Fruit fly (Drosophila melanogaster) whole organism, wandering third instar larva: ENCODE data around the gene Bx.

ENCODE experiments used
- CG32264 ChIP-seq: fragments of 200-800 bp; sonication (Bioruptor generic); optimal IDR thresholded peaks from 2 replicates; lab custom pipeline; 2016; ENCODE audit warnings: missing biosample characterization, missing genetic modification characterization
- CG9705 ChIP-seq: fragments of 200-800 bp; sonication (Bioruptor generic); optimal IDR thresholded peaks from 2 replicates; lab custom pipeline; 2018; ENCODE audit warnings: missing biosample characterization, mild to moderate bottlenecking, missing genetic modification characterization
- CrebA ChIP-seq: fragments of 200-800 bp; sonication (Bioruptor generic); optimal IDR thresholded peaks from 2 replicates; lab custom pipeline; 2016; ENCODE audit warnings: missing biosample characterization, mild to moderate bottlenecking, missing genetic modification characterization, borderline replicate concordance
- Dif ChIP-seq: fragments of 200-275, 200-300 bp; sonication (Bioruptor generic); optimal IDR thresholded peaks from 2 replicates; lab custom pipeline; 2018; ENCODE audit warnings: missing biosample characterization, missing genetic modification characterization; ENCODE audit not compliant: partially characterized antibody
- GATAd ChIP-seq: sonication (Bioruptor generic); optimal IDR thresholded peaks from 2 replicates; lab custom pipeline; 2016; ENCODE audit warnings: missing biosample characterization, missing genetic modification characterization
- HLH106 ChIP-seq: fragments of 200-800 bp; optimal IDR thresholded peaks from 3 replicates; lab custom pipeline; 2019; ENCODE audit warnings: missing biosample characterization, mild to moderate bottlenecking, missing genetic modification characterization, moderate library complexity
- Hnf4 ChIP-seq: fragments of 200-800 bp; sonication (Bioruptor generic); optimal IDR thresholded peaks from 2 replicates; lab custom pipeline; 2016; ENCODE audit warnings: missing biosample characterization, mild to moderate bottlenecking, missing genetic modification characterization
- Hr78 ChIP-seq: fragments of >200 bp; optimal IDR thresholded peaks from 2 replicates; lab custom pipeline; 2017; ENCODE audit warnings: missing biosample characterization, missing genetic modification characterization
- Jra ChIP-seq: sonication (Bioruptor generic); optimal IDR thresholded peaks from 2 replicates; lab custom pipeline; 2016; ENCODE audit warnings: missing biosample characterization, missing genetic modification characterization
- Myc ChIP-seq: fragments of >200 bp; optimal IDR thresholded peaks from 2 replicates; lab custom pipeline; 2017
- N ChIP-seq: fragments of >200 bp; optimal IDR thresholded peaks from 2 replicates; lab custom pipeline; 2018; ENCODE audit warnings: missing biosample characterization, missing external identifiers, missing genetic modification characterization
- OdsH ChIP-seq: fragments of 200-800 bp; sonication (Bioruptor generic); optimal IDR thresholded peaks from 2 replicates; lab custom pipeline; 2016; ENCODE audit warnings: missing biosample characterization, mild to moderate bottlenecking, missing genetic modification characterization
- Rel ChIP-seq, 2 experiments: fragments of 200-800 bp; sonication (Bioruptor generic) in 1 of 2; optimal IDR thresholded peaks; 2 replicates in 1 of 2; 3 replicates in 1 of 2; lab custom pipeline; 2016 to 2019; ENCODE audit warnings: mild to moderate bottlenecking in 2 of 2, missing biosample characterization in 2 of 2, missing genetic modification characterization in 2 of 2, moderate library complexity in 1 of 2
- Sp1 ChIP-seq: fragments of 200-800 bp; sonication (Bioruptor generic); optimal IDR thresholded peaks from 3 replicates; lab custom pipeline; 2019; ENCODE audit warnings: missing biosample characterization, mild to moderate bottlenecking, missing genetic modification characterization, moderate library complexity
- Vsx2 ChIP-seq: fragments of 200-300, 225-300 bp; sonication (Bioruptor generic); optimal IDR thresholded peaks from 2 replicates; lab custom pipeline; 2018; ENCODE audit warnings: missing biosample characterization, missing genetic modification characterization; ENCODE audit not compliant: partially characterized antibody
- br ChIP-seq: fragments of 200-800 bp; sonication (Bioruptor generic); optimal IDR thresholded peaks from 2 replicates; lab custom pipeline; 2016; ENCODE audit warnings: missing biosample characterization, missing genetic modification characterization
- dl ChIP-seq, 2 experiments: fragments of 175-275, 200-275 bp in 1 of 2; fragments of 200-275 bp in 1 of 2; sonication (Bioruptor generic); optimal IDR thresholded peaks; lab custom pipeline; 2018; ENCODE audit warnings: mild to moderate bottlenecking in 2 of 2, missing biosample characterization in 2 of 2, missing genetic modification characterization in 2 of 2, moderate library complexity in 2 of 2; ENCODE audit not compliant: partially characterized antibody in 2 of 2, insufficient read depth in 1 of 2
- dmrt93B ChIP-seq: fragments of 200-800 bp; sonication (Bioruptor generic); optimal IDR thresholded peaks from 2 replicates; lab custom pipeline; 2018; ENCODE audit warnings: missing biosample characterization, mild to moderate bottlenecking, missing genetic modification characterization
- dsf ChIP-seq: sonication (Bioruptor generic); optimal IDR thresholded peaks from 2 replicates; lab custom pipeline; 2016; ENCODE audit warnings: missing biosample characterization, missing genetic modification characterization, borderline replicate concordance
- h ChIP-seq: fragments of 200-800 bp; sonication (Bioruptor generic); optimal IDR thresholded peaks from 3 replicates; lab custom pipeline; 2016; ENCODE audit warnings: missing biosample characterization, mild to moderate bottlenecking, missing genetic modification characterization
- jim ChIP-seq: fragments of 175-275, 200-325 bp; sonication (Bioruptor generic); optimal IDR thresholded peaks from 2 replicates; lab custom pipeline; 2016; ENCODE audit warnings: missing biosample characterization, mild to moderate bottlenecking, missing genetic modification characterization
- psq ChIP-seq: fragments of 200-800 bp; sonication (Bioruptor generic); optimal IDR thresholded peaks from 3 replicates; lab custom pipeline; 2017; ENCODE audit warnings: missing biosample characterization, mild to moderate bottlenecking, missing genetic modification characterization, moderate library complexity
- sage ChIP-seq: fragments of 200-800 bp; sonication (Bioruptor generic); optimal IDR thresholded peaks from 2 replicates; lab custom pipeline; 2016; ENCODE audit warnings: missing biosample characterization, mild to moderate bottlenecking, missing genetic modification characterization
- tai ChIP-seq: sonication (Bioruptor generic); optimal IDR thresholded peaks from 2 replicates; lab custom pipeline; 2016; ENCODE audit warnings: missing biosample characterization, missing genetic modification characterization
- woc ChIP-seq: sonication (Bioruptor generic); optimal IDR thresholded peaks from 2 replicates; lab custom pipeline; 2016; ENCODE audit warnings: missing biosample characterization, mild to moderate bottlenecking, missing genetic modification characterization

The Bx gene

dm6 chrX:18508565-18508964, 6.7 kb upstream of the Bx start:
- TF ChIP-seq Hr78 (GFP tag; lab: Kevin White, UChicago) (no peak), Rel (GFP tag; optimal IDR thresholded peaks at IDR 0.05; lab: Kevin White, UChicago) (no peak), Rel (tag; optimal IDR thresholded peaks at IDR 0.05; lab: Kevin White, UChicago) (no peak), dl (GFP tag; optimal IDR thresholded peaks at IDR 0.05; lab: Kevin White, UChicago; ENCODE audit: insufficient read depth in 1 of 2, partially characterized antibody in 2 of 2) (no peak), woc (GFP tag; lab: Kevin White, UChicago) (no peak), GATAd (GFP tag; lab: Kevin White, UChicago) (no peak), h (no peak), HLH106 (no peak), CrebA (GFP tag; lab: Kevin White, UChicago) (no peak), Hnf4 (GFP tag; lab: Kevin White, UChicago) (no peak), tai (GFP tag; lab: Kevin White, UChicago) (no peak), N (GFP tag; lab: Kevin White, UChicago) (no peak), CG9705 (GFP tag; lab: Kevin White, UChicago) (no peak), dsf (GFP tag; lab: Kevin White, UChicago) (no peak), OdsH (GFP tag; lab: Kevin White, UChicago) (no peak), Dif (GFP tag; lab: Kevin White, UChicago) (no peak)

dm6 chrX:18509430-18509829, 5.8 kb upstream of the Bx start:
- TF ChIP-seq CG32264 (no peak), Sp1 (GFP tag; lab: Kevin White, UChicago) (peak; percentile 1)

dm6 chrX:18510884-18511283, 4.3 kb upstream of the Bx start:
- TF ChIP-seq Sp1 (GFP tag; lab: Kevin White, UChicago) (peak; percentile 30), jim (GFP tag; lab: Kevin White, UChicago) (no peak)

dm6 chrX:18512271-18512679, 3.0 kb upstream of the Bx start, which contains the start of gene Ggt-1:
Gene Ggt-1, minus strand, starts transcription at chrX:18512521.
- peak; percentile 10 for TF ChIP-seq Vsx2 (GFP tag; lab: Kevin White, UChicago)
- no peak for TF ChIP-seq psq (GFP tag; lab: Kevin White, UChicago)
- no peak for TF ChIP-seq Sp1 (GFP tag; lab: Kevin White, UChicago)
- TF ChIP-seq Rel (GFP tag; optimal IDR thresholded peaks at IDR 0.05; lab: Kevin White, UChicago) = no peak
- peak; percentile 31 for TF ChIP-seq Rel (tag; optimal IDR thresholded peaks at IDR 0.05; lab: Kevin White, UChicago)
- TF ChIP-seq woc (GFP tag; lab: Kevin White, UChicago) = no peak

- TF ChIP-seq OdsH (GFP tag; lab: Kevin White, UChicago) (no peak), sage (no peak), br (GFP tag; lab: Kevin White, UChicago) (no peak), CG9705 (GFP tag; lab: Kevin White, UChicago) (no peak), Hnf4 (GFP tag; lab: Kevin White, UChicago) (no peak), Hr78 (GFP tag; lab: Kevin White, UChicago) (no peak), dl (GFP tag; optimal IDR thresholded peaks at IDR 0.05; lab: Kevin White, UChicago; ENCODE audit: insufficient read depth in 1 of 2, partially characterized antibody in 2 of 2) (no peak), dmrt93B (GFP tag; lab: Kevin White, UChicago) (no peak)
Measured at dm6 chrX:18514767-18515166, 461 bp upstream of the Bx start, which contains the start of gene CG6470. Gene CG6470, minus strand, starts transcription at chrX:18514867.

dm6 chrX:18515988-18516541, 837 bp downstream of the Bx start:
- no peak for TF ChIP-seq HLH106
- TF ChIP-seq br (GFP tag; lab: Kevin White, UChicago) = no peak
- TF ChIP-seq h = no peak
- TF ChIP-seq GATAd (GFP tag; lab: Kevin White, UChicago) = no peak
- TF ChIP-seq tai (GFP tag; lab: Kevin White, UChicago) = no peak
- no peak for TF ChIP-seq Jra
- TF ChIP-seq woc (GFP tag; lab: Kevin White, UChicago) = peak; percentile 82
- TF ChIP-seq CG9705 (GFP tag; lab: Kevin White, UChicago) = no peak
- TF ChIP-seq Rel (GFP tag; optimal IDR thresholded peaks at IDR 0.05; lab: Kevin White, UChicago) = no peak
- TF ChIP-seq Rel (tag; optimal IDR thresholded peaks at IDR 0.05; lab: Kevin White, UChicago) = no peak
- peak; percentile 87 for TF ChIP-seq Myc (lab: Kevin White, UChicago)
- TF ChIP-seq psq (GFP tag; lab: Kevin White, UChicago) = peak; percentile 53
